Worm (Caenorhabditis elegans) whole organism, early embryonic: Measurements from ENCODE around the gene C44C11.6.

Experiments
- B0310.2 ChIP-seq: sonication (generic microtip); optimal IDR thresholded peaks from 2 replicates; lab custom pipeline; 2016; ENCODE audit warnings: mild to moderate bottlenecking, missing genetic modification characterization, missing compliant biosample characterization
- F13C5.2 ChIP-seq: sonication (generic microtip); optimal IDR thresholded peaks from 2 replicates; lab custom pipeline; 2017; ENCODE audit warnings: mild to moderate bottlenecking, missing genetic modification characterization, inconsistent platforms, missing compliant biosample characterization
- aly-1 ChIP-seq: sonication (generic microtip); optimal IDR thresholded peaks from 2 replicates; lab custom pipeline; 2016; ENCODE audit warnings: missing genetic modification characterization, missing compliant biosample characterization
- ama-1 ChIP-seq: fragments of 150-350 bp; optimal IDR thresholded peaks from 2 replicates; lab custom pipeline; 2014
- ceh-13 ChIP-seq: fragments of 200-800 bp; sonication (Bioruptor generic); optimal IDR thresholded peaks from 2 replicates; lab custom pipeline; 2018; ENCODE audit warnings: mild to moderate bottlenecking, missing genetic modification characterization, missing compliant biosample characterization
- ceh-36 ChIP-seq: sonication (generic microtip); optimal IDR thresholded peaks from 2 replicates; lab custom pipeline; 2016; ENCODE audit warnings: missing genetic modification characterization, inconsistent platforms, missing compliant biosample characterization
- ets-7 ChIP-seq: sonication (generic microtip); optimal IDR thresholded peaks from 2 replicates; lab custom pipeline; 2016; ENCODE audit warnings: missing genotype, missing genetic modification characterization, missing compliant biosample characterization
- flt-1 ChIP-seq: fragments of 200-800 bp; sonication (Bioruptor generic); IDR thresholded peaks from 2 replicates; pipeline ENCODE4 v1.3.6; 2022; ENCODE audit warnings: missing genetic modification characterization, missing compliant biosample characterization
- hmbx-1 ChIP-seq: sonication (generic microtip); optimal IDR thresholded peaks from 2 replicates; lab custom pipeline; 2016; ENCODE audit warnings: mild to moderate bottlenecking, missing genetic modification characterization, missing compliant biosample characterization
- hmg-4 ChIP-seq: fragments of 200-800 bp; sonication (Bioruptor generic); optimal IDR thresholded peaks from 2 replicates; lab custom pipeline; 2018; ENCODE audit warnings: mild to moderate bottlenecking, missing genetic modification characterization, missing compliant biosample characterization
- hnd-1 ChIP-seq: sonication (generic microtip); optimal IDR thresholded peaks from 2 replicates; lab custom pipeline; 2016; ENCODE audit warnings: missing genetic modification characterization, missing compliant biosample characterization
- pes-1 ChIP-seq: fragments of 200-800 bp; sonication (Bioruptor generic); IDR thresholded peaks from 2 replicates; pipeline ENCODE4 v1.3.6; 2022; ENCODE audit warnings: missing genetic modification reagents, missing genetic modification characterization, missing compliant biosample characterization
- scrt-1 ChIP-seq: fragments of 200-800 bp; sonication (Bioruptor generic); IDR thresholded peaks from 2 replicates; pipeline ENCODE4 v1.3.6; 2022; ENCODE audit warnings: missing genetic modification characterization, missing compliant biosample characterization
- sea-1 ChIP-seq: fragments of 200-800 bp; sonication (Bioruptor generic); conservative IDR thresholded peaks from 2 replicates; pipeline ENCODE4 v1.3.6; 2022; ENCODE audit warnings: missing genetic modification characterization, missing compliant biosample characterization
- tbx-11 ChIP-seq: fragments of 200-800 bp; sonication (Bioruptor generic); IDR thresholded peaks from 2 replicates; pipeline ENCODE4 v1.3.6; 2022; ENCODE audit warnings: missing genetic modification characterization, missing compliant biosample characterization
- tbx-37 ChIP-seq: fragments of 200-800 bp; sonication (Bioruptor generic); conservative IDR thresholded peaks from 2 replicates; pipeline ENCODE4 v1.3.6; 2022; ENCODE audit warnings: missing genetic modification reagents, missing genetic modification characterization, missing compliant biosample characterization
- tra-4 ChIP-seq: sonication (generic microtip); optimal IDR thresholded peaks from 2 replicates; lab custom pipeline; 2017; ENCODE audit warnings: missing genetic modification characterization, missing compliant biosample characterization

The C44C11.6 gene

ce11 chrII:12344787-12345186, at the start of gene C44C11.6:
Gene C44C11.6, plus strand, starts transcription at chrII:12344809.
- TF ChIP-seq hmbx-1, result no peak
- TF ChIP-seq hmg-4 (GFP tag; lab: Kevin White, UChicago), result no peak
- TF ChIP-seq ceh-13, result no peak
- TF ChIP-seq F13C5.2, result no peak
- no peak for TF ChIP-seq flt-1 (GFP tag; lab: Robert Waterston, UW)
- TF ChIP-seq tbx-11 (GFP tag; lab: Robert Waterston, UW), result no peak
- no peak for TF ChIP-seq ets-7
- 0 out of 2 replicates have a peak, but pooled peaks have one; percentile 34 for TF ChIP-seq pes-1 (GFP tag; lab: Robert Waterston, UW)
- TF ChIP-seq B0310.2, result no peak

- TF ChIP-seq scrt-1 (GFP tag; lab: Robert Waterston, UW), result no peak
- no peak for TF ChIP-seq aly-1 (tag; lab: Kevin White, UChicago)
- TF ChIP-seq ceh-13, result no peak
- TF ChIP-seq hmbx-1, result no peak
- TF ChIP-seq flt-1 (GFP tag; lab: Robert Waterston, UW), result no peak
- TF ChIP-seq ets-7, result no peak
- no peak for TF ChIP-seq ama-1 (lab: Kevin White, UChicago)
- no peak for TF ChIP-seq tbx-37 (GFP tag; lab: Robert Waterston, UW)
- TF ChIP-seq tra-4 (tag; lab: Kevin White, UChicago), result no peak
- TF ChIP-seq F13C5.2, result no peak
- no peak for TF ChIP-seq ceh-36 (tag; lab: Kevin White, UChicago)
- no peak for TF ChIP-seq pes-1 (GFP tag; lab: Robert Waterston, UW)
- no peak for TF ChIP-seq hmg-4 (GFP tag; lab: Kevin White, UChicago)
- TF ChIP-seq tbx-11 (GFP tag; lab: Robert Waterston, UW), result no peak
- no peak for TF ChIP-seq hnd-1 (tag; lab: Kevin White, UChicago)
- no peak for TF ChIP-seq B0310.2
- no peak for TF ChIP-seq sea-1 (GFP tag; lab: Robert Waterston, UW)
These were observed 48.0 kb upstream of the C44C11.6 start for ce11 chrII:12296591-12296990.

ce11 chrII:12300680-12301079, 43.9 kb upstream of the C44C11.6 start:
- no peak for TF ChIP-seq aly-1 (tag; lab: Kevin White, UChicago)
- no peak for TF ChIP-seq hmg-4 (GFP tag; lab: Kevin White, UChicago)
- TF ChIP-seq ets-7, result no peak
- no peak for TF ChIP-seq hmbx-1
- no peak for TF ChIP-seq ama-1 (lab: Kevin White, UChicago)
- no peak for TF ChIP-seq flt-1 (GFP tag; lab: Robert Waterston, UW)
- TF ChIP-seq tbx-37 (GFP tag; lab: Robert Waterston, UW), result no peak
- no peak for TF ChIP-seq ceh-36 (tag; lab: Kevin White, UChicago)
- no peak for TF ChIP-seq hnd-1 (tag; lab: Kevin White, UChicago)
- TF ChIP-seq scrt-1 (GFP tag; lab: Robert Waterston, UW), result no peak
- TF ChIP-seq ceh-13, result no peak
- TF ChIP-seq pes-1 (GFP tag; lab: Robert Waterston, UW), result no peak
- no peak for TF ChIP-seq F13C5.2
- TF ChIP-seq B0310.2, result no peak
- TF ChIP-seq tra-4 (tag; lab: Kevin White, UChicago), result no peak

- no peak for TF ChIP-seq B0310.2
- no peak for TF ChIP-seq tbx-37 (GFP tag; lab: Robert Waterston, UW)
- no peak for TF ChIP-seq F13C5.2
- no peak for TF ChIP-seq hmbx-1
- no peak for TF ChIP-seq ama-1 (lab: Kevin White, UChicago)
- TF ChIP-seq pes-1 (GFP tag; lab: Robert Waterston, UW), result no peak
- TF ChIP-seq hnd-1 (tag; lab: Kevin White, UChicago), result no peak
- no peak for TF ChIP-seq scrt-1 (GFP tag; lab: Robert Waterston, UW)
- TF ChIP-seq flt-1 (GFP tag; lab: Robert Waterston, UW), result no peak
- no peak for TF ChIP-seq tbx-11 (GFP tag; lab: Robert Waterston, UW)
- TF ChIP-seq tra-4 (tag; lab: Kevin White, UChicago), result no peak
- no peak for TF ChIP-seq hmg-4 (GFP tag; lab: Kevin White, UChicago)
- TF ChIP-seq ceh-13, result no peak
These were observed 43.4 kb upstream of the C44C11.6 start for ce11 chrII:12301233-12301632.

- no peak for TF ChIP-seq pes-1 (GFP tag; lab: Robert Waterston, UW)
- TF ChIP-seq ceh-36 (tag; lab: Kevin White, UChicago), result no peak
- TF ChIP-seq sea-1 (GFP tag; lab: Robert Waterston, UW), result no peak
- no peak for TF ChIP-seq tbx-37 (GFP tag; lab: Robert Waterston, UW)
- no peak for TF ChIP-seq scrt-1 (GFP tag; lab: Robert Waterston, UW)
- no peak for TF ChIP-seq hnd-1 (tag; lab: Kevin White, UChicago)
- no peak for TF ChIP-seq tra-4 (tag; lab: Kevin White, UChicago)
- no peak for TF ChIP-seq tbx-11 (GFP tag; lab: Robert Waterston, UW)
- TF ChIP-seq F13C5.2, result no peak
- no peak for TF ChIP-seq ama-1 (lab: Kevin White, UChicago)
- TF ChIP-seq hmg-4 (GFP tag; lab: Kevin White, UChicago), result no peak
- no peak for TF ChIP-seq hmbx-1
- TF ChIP-seq B0310.2, result no peak
These were observed 42.3 kb upstream of the C44C11.6 start, which contains the start of gene C50E10.1 for ce11 chrII:12302354-12302753. Gene C50E10.1, minus strand, starts transcription at chrII:12302454.

- no peak for TF ChIP-seq ets-7
- TF ChIP-seq hmbx-1, result no peak
- TF ChIP-seq hnd-1 (tag; lab: Kevin White, UChicago), result no peak
- TF ChIP-seq pes-1 (GFP tag; lab: Robert Waterston, UW), result no peak
- TF ChIP-seq tbx-37 (GFP tag; lab: Robert Waterston, UW), result no peak
- no peak for TF ChIP-seq hmg-4 (GFP tag; lab: Kevin White, UChicago)
- no peak for TF ChIP-seq tra-4 (tag; lab: Kevin White, UChicago)
- TF ChIP-seq scrt-1 (GFP tag; lab: Robert Waterston, UW), result no peak
- TF ChIP-seq tbx-11 (GFP tag; lab: Robert Waterston, UW), result no peak
- no peak for TF ChIP-seq aly-1 (tag; lab: Kevin White, UChicago)
- no peak for TF ChIP-seq sea-1 (GFP tag; lab: Robert Waterston, UW)
- TF ChIP-seq ama-1 (lab: Kevin White, UChicago), result no peak
- TF ChIP-seq B0310.2, result no peak
- no peak for TF ChIP-seq flt-1 (GFP tag; lab: Robert Waterston, UW)
- no peak for TF ChIP-seq ceh-36 (tag; lab: Kevin White, UChicago)
- TF ChIP-seq ceh-13, result no peak
- no peak for TF ChIP-seq F13C5.2
These were observed 41.5 kb upstream of the C44C11.6 start, which contains the start of gene sre-50 for ce11 chrII:12303142-12303541. Gene sre-50, plus strand, starts transcription at chrII:12303525.

- TF ChIP-seq hnd-1 (tag; lab: Kevin White, UChicago) (no peak), hmg-4 (GFP tag; lab: Kevin White, UChicago) (no peak), flt-1 (GFP tag; lab: Robert Waterston, UW) (no peak), F13C5.2 (no peak), tbx-11 (GFP tag; lab: Robert Waterston, UW) (no peak), pes-1 (GFP tag; lab: Robert Waterston, UW) (no peak), tra-4 (tag; lab: Kevin White, UChicago) (no peak), aly-1 (tag; lab: Kevin White, UChicago) (no peak), scrt-1 (GFP tag; lab: Robert Waterston, UW) (no peak), tbx-37 (GFP tag; lab: Robert Waterston, UW) (no peak), ama-1 (lab: Kevin White, UChicago) (no peak), sea-1 (GFP tag; lab: Robert Waterston, UW) (no peak), ets-7 (no peak), hmbx-1 (no peak), ceh-36 (tag; lab: Kevin White, UChicago) (no peak), B0310.2 (no peak)
These were observed 35.0 kb upstream of the C44C11.6 start, which contains the start of gene C50E10.2 for ce11 chrII:12309614-12310013. Gene C50E10.2, minus strand, starts transcription at chrII:12309714.
